Fruit fly (Drosophila melanogaster): ENCODE results near the gene Mst87F.

Gene Mst87F

DNA sequence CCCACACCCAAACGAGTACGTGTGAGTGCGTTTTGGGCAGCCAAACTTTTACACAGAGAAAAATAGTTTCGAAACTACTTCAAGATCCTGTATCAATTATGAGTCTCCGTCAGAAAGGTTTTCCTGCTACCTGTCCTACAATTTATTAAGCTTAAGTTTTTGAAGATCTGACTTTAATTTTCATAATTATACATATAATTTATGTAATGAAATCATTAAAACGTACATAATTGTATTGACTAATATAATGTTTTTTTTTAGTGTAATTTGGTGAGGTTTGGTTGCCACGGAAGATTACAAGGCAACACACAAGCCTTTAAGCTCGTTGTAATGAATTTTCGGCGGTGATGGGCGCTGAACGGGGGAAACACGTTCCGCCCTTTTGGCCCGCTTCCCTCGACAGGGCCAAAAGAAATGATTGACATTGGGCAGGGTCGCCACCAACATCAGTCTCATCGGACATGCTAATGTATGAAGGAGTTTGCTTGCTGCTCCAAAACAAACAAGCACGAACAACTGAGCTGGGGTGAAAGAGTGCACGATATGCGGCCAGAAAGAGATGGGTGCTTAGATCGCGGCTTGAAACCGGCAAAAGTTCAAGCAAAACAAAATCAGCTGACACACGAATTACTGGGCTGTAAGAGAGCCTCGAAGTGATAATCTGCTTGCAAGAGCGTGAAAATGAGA, 33.7 kb downstream of the Mst87F start (continued):
- TF ChIP-seq Ets65A (GFP tag), result peak; percentile 17
- no peak for TF ChIP-seq Hmx (GFP tag; optimal IDR thresholded peaks at IDR 0.05)
- peak; percentile 69 for TF ChIP-seq Sox100B (GFP tag; optimal IDR thresholded peaks at IDR 0.05)
- 0 out of 2 replicates have a peak, but pooled peaks have one; percentile 25 for TF ChIP-seq ranshi (GFP tag; IDR thresholded peaks at IDR 0.05)
- no peak for TF ChIP-seq kni (GFP tag; optimal IDR thresholded peaks at IDR 0.05)
- TF ChIP-seq CG32767 (GFP tag; IDR thresholded peaks at IDR 0.05), result peak; percentile 51; the same call in 1 of the 2 replicates
- no peak for TF ChIP-seq tx (GFP tag; optimal IDR thresholded peaks at IDR 0.05)
- TF ChIP-seq CG5180 (GFP tag; optimal IDR thresholded peaks at IDR 0.05), result peak; percentile 92
- peak; percentile 4 for TF ChIP-seq CG18476 (GFP tag; optimal IDR thresholded peaks at IDR 0.05)
- peak; percentile 84 for TF ChIP-seq Oli (tag; optimal IDR thresholded peaks at IDR 0.05)
- no peak for TF ChIP-seq bab2 (GFP tag; optimal IDR thresholded peaks at IDR 0.05)
- TF ChIP-seq CG10462 (GFP tag; optimal IDR thresholded peaks at IDR 0.05), result peak; percentile 54
- no peak for TF ChIP-seq dan (GFP tag; IDR thresholded peaks at IDR 0.05)
- 0 out of 2 replicates have a peak, but pooled peaks have one; percentile 4 for TF ChIP-seq ap (GFP tag; IDR thresholded peaks at IDR 0.05)
- TF ChIP-seq hbn (GFP tag; IDR thresholded peaks at IDR 0.05; ENCODE audit: partially characterized antibody), result no peak
- TF ChIP-seq da (GFP tag; optimal IDR thresholded peaks at IDR 0.05), result no peak
- TF ChIP-seq CG9609 (GFP tag; optimal IDR thresholded peaks at IDR 0.05), result no peak
- TF ChIP-seq Stat92E (GFP tag; optimal IDR thresholded peaks at IDR 0.05), result peak in 1 of 3 experiments; percentile 21
- peak; percentile 56; the same call in 1 of the 3 replicates for TF ChIP-seq so (GFP tag; IDR thresholded peaks at IDR 0.05)
- no peak for TF ChIP-seq CG6175 (GFP tag; IDR thresholded peaks at IDR 0.05)
- no peak for TF ChIP-seq CG31388 (GFP tag; optimal IDR thresholded peaks at IDR 0.05)
- TF ChIP-seq sug (tag; optimal IDR thresholded peaks at IDR 0.05), result no peak
- peak; percentile 91 for TF ChIP-seq sens (GFP tag)
- TF ChIP-seq CG1603 (tag; optimal IDR thresholded peaks at IDR 0.05), result peak; percentile 46
- TF ChIP-seq Optix (GFP tag; IDR thresholded peaks at IDR 0.05), result peak; percentile 12; the same call in 1 of the 3 replicates
- no peak for TF ChIP-seq Taf1 (GFP tag; IDR thresholded peaks at IDR 0.05)
- no peak for TF ChIP-seq mam (GFP tag; optimal IDR thresholded peaks at IDR 0.05)
- peak; percentile 66 for TF ChIP-seq CG8924 (tag; optimal IDR thresholded peaks at IDR 0.05)
- TF ChIP-seq danr (GFP tag; IDR thresholded peaks at IDR 0.05), result 0 out of 2 replicates have a peak, but pooled peaks have one; percentile 18
- TF ChIP-seq al (GFP tag; IDR thresholded peaks at IDR 0.05), result no peak
- peak; percentile 57 for TF ChIP-seq Max (GFP tag; optimal IDR thresholded peaks at IDR 0.05)
- TF ChIP-seq D (optimal IDR thresholded peaks at IDR 0.05), result no peak
- peak; percentile 71 for TF ChIP-seq D (GFP tag; optimal IDR thresholded peaks at IDR 0.05)
- TF ChIP-seq CG14965 (GFP tag; optimal IDR thresholded peaks at IDR 0.05; ENCODE audit: borderline replicate concordance), result no peak
- TF ChIP-seq CG10654 (GFP tag; optimal IDR thresholded peaks at IDR 0.05), result peak; percentile 38
- TF ChIP-seq CG10565 (GFP tag; optimal IDR thresholded peaks at IDR 0.05), result no peak
- TF ChIP-seq bigmax (GFP tag; optimal IDR thresholded peaks at IDR 0.05), result no peak
- peak; percentile 25 for TF ChIP-seq CG4328 (GFP tag; optimal IDR thresholded peaks at IDR 0.05)
- no peak for TF ChIP-seq slp2 (GFP tag; optimal IDR thresholded peaks at IDR 0.05)
- TF ChIP-seq crc (GFP tag; optimal IDR thresholded peaks at IDR 0.05), result no peak
- TF ChIP-seq CG10321 (GFP tag; IDR thresholded peaks at IDR 0.05), result no peak
- peak; percentile 72 for TF ChIP-seq CG1602 (GFP tag; optimal IDR thresholded peaks at IDR 0.05)
- no peak for TF ChIP-seq fu2 (GFP tag; optimal IDR thresholded peaks at IDR 0.05)
- TF ChIP-seq CG3995 (GFP tag; optimal IDR thresholded peaks at IDR 0.05), result no peak
- TF ChIP-seq nerfin-1 (tag; optimal IDR thresholded peaks at IDR 0.05), result peak; percentile 66
- TF ChIP-seq Bteb2 (GFP tag; optimal IDR thresholded peaks at IDR 0.05), result no peak
- peak; percentile 71 for TF ChIP-seq CG17829 (tag; optimal IDR thresholded peaks at IDR 0.05)
- TF ChIP-seq CG11085 (GFP tag; IDR thresholded peaks at IDR 0.05), result no peak
- peak; percentile 71 for TF ChIP-seq oc (tag; optimal IDR thresholded peaks at IDR 0.05)
- no peak for TF ChIP-seq z (GFP tag; IDR thresholded peaks at IDR 0.05)
- TF ChIP-seq MESR4 (GFP tag; optimal IDR thresholded peaks at IDR 0.05), result no peak
